Worm (Caenorhabditis elegans) whole organism, L1 larva: Measurements from ENCODE around the gene C29E4.15.

Source experiments
- C04F5.9 ChIP-seq: sonication (generic microtip); optimal IDR thresholded peaks from 2 replicates; lab custom pipeline; 2016; ENCODE audit warnings: missing genetic modification characterization, missing compliant biosample characterization
- C16A3.4 ChIP-seq: fragments of 150-350 bp; optimal IDR thresholded peaks from 2 replicates; lab custom pipeline; 2014; ENCODE audit warnings: missing biosample characterization, missing genetic modification characterization
- C34B4.2 ChIP-seq: sonication (generic microtip); optimal IDR thresholded peaks from 2 replicates; lab custom pipeline; 2017; ENCODE audit warnings: mild to moderate bottlenecking, missing genetic modification characterization, missing compliant biosample characterization
- Y116A8C.19 ChIP-seq: sonication (generic microtip); optimal IDR thresholded peaks from 2 replicates; lab custom pipeline; 2016; ENCODE audit warnings: missing compliant biosample characterization, missing genetic modification characterization, borderline replicate concordance
- aly-2 ChIP-seq: fragments of 150-350 bp; optimal IDR thresholded peaks from 2 replicates; lab custom pipeline; 2014; ENCODE audit warnings: missing biosample characterization, missing genetic modification characterization
- ama-1 ChIP-seq: fragments of 150-350 bp; optimal IDR thresholded peaks from 2 replicates; lab custom pipeline; 2014
- ceh-63 ChIP-seq: fragments of 200-800 bp; sonication (Bioruptor generic); optimal IDR thresholded peaks from 2 replicates; lab custom pipeline; 2018; ENCODE audit warnings: mild to moderate bottlenecking, missing genetic modification characterization, missing compliant biosample characterization
- ceh-8 ChIP-seq: fragments of 200-800 bp; sonication (Bioruptor generic); optimal IDR thresholded peaks from 2 replicates; lab custom pipeline; 2018; ENCODE audit warnings: mild to moderate bottlenecking, missing genetic modification characterization, moderate library complexity, missing compliant biosample characterization
- ceh-82 ChIP-seq, 3 experiments: fragments of 150-350 bp in 1 of 3; sonication (generic microtip) in 2 of 3; optimal IDR thresholded peaks; 2 replicates each; lab custom pipeline; 2014 to 2017; ENCODE audit warnings: missing biosample characterization in 3 of 3, missing genetic modification characterization in 3 of 3
- ceh-88 ChIP-seq: fragments of 200-800 bp; sonication (Bioruptor generic); IDR thresholded peaks from 2 replicates; pipeline ENCODE4 v1.3.6; 2022; ENCODE audit warnings: missing genetic modification characterization, missing compliant biosample characterization
- ceh-90 ChIP-seq: sonication (generic microtip); optimal IDR thresholded peaks from 2 replicates; lab custom pipeline; 2016; ENCODE audit warnings: missing genetic modification characterization, missing compliant biosample characterization
- dpl-1 ChIP-seq, 3 experiments: fragments of 150-350 bp in 2 of 3; sonication (generic microtip) in 1 of 3; optimal IDR thresholded peaks; 2 replicates each; lab custom pipeline; 2014 to 2017; ENCODE audit warnings: missing biosample characterization in 3 of 3, missing genetic modification characterization in 3 of 3, missing genetic modification reagents in 3 of 3
- efl-3 ChIP-seq: fragments of 200-800 bp; sonication (Bioruptor generic); optimal IDR thresholded peaks from 2 replicates; lab custom pipeline; 2018; ENCODE audit warnings: mild to moderate bottlenecking, missing genetic modification characterization, missing compliant biosample characterization
- egl-13 ChIP-seq: sonication (generic microtip); optimal IDR thresholded peaks from 2 replicates; lab custom pipeline; 2016; ENCODE audit warnings: missing genotype, missing genetic modification reagents, missing genetic modification characterization, missing compliant biosample characterization
- egl-27 ChIP-seq, 2 experiments: fragments of 150-350 bp in 1 of 2; sonication (generic microtip); optimal IDR thresholded peaks; 3 replicates each; lab custom pipeline; 2017 to 2018; ENCODE audit warnings: missing biosample characterization in 2 of 2, missing genetic modification characterization in 2 of 2, missing genetic modification reagents in 2 of 2
- elt-3 ChIP-seq, 6 experiments: fragments of 150-350 bp in 1 of 6; sonication (generic microtip); optimal IDR thresholded peaks; 2 replicates each; lab custom pipeline; 2017 to 2018; ENCODE audit warnings: missing biosample characterization in 6 of 6, missing genetic modification characterization in 6 of 6, inconsistent platforms in 1 of 6
- ets-5 ChIP-seq: fragments of 200-800 bp; sonication (Bioruptor generic); IDR thresholded peaks from 2 replicates; pipeline ENCODE4 v1.3.6; 2022; ENCODE audit warnings: missing genetic modification characterization, missing compliant biosample characterization
- fkh-8 ChIP-seq: sonication (generic microtip); optimal IDR thresholded peaks from 2 replicates; lab custom pipeline; 2016; ENCODE audit warnings: mild to moderate bottlenecking, missing genetic modification characterization, missing compliant biosample characterization
- hlh-4 ChIP-seq: sonication (generic microtip); optimal IDR thresholded peaks from 2 replicates; lab custom pipeline; 2016; ENCODE audit warnings: mild to moderate bottlenecking, missing genetic modification characterization, missing compliant biosample characterization
- irx-1 ChIP-seq: sonication (generic microtip); optimal IDR thresholded peaks from 2 replicates; lab custom pipeline; 2016; ENCODE audit warnings: missing genetic modification characterization, missing compliant biosample characterization
- lin-14 ChIP-seq: fragments of 200-800 bp; sonication (Bioruptor generic); optimal IDR thresholded peaks from 2 replicates; lab custom pipeline; 2018; ENCODE audit warnings: mild to moderate bottlenecking, missing genetic modification characterization, moderate library complexity, missing compliant biosample characterization
- mab-9 ChIP-seq: fragments of 200-800 bp; sonication (Bioruptor generic); IDR thresholded peaks from 2 replicates; pipeline ENCODE4 v1.3.6; 2022; ENCODE audit warnings: missing genetic modification reagents, missing genetic modification characterization, missing compliant biosample characterization
- mef-2 ChIP-seq: fragments of 150-350 bp; optimal IDR thresholded peaks from 2 replicates; lab custom pipeline; 2014; ENCODE audit warnings: missing biosample characterization, missing genetic modification characterization
- nhr-19 ChIP-seq: fragments of 200-800 bp; sonication (Bioruptor generic); conservative IDR thresholded peaks from 2 replicates; pipeline ENCODE4 v1.3.6; 2022; ENCODE audit warnings: missing genetic modification characterization, missing compliant biosample characterization
- nhr-20 ChIP-seq: sonication (generic microtip); optimal IDR thresholded peaks from 2 replicates; lab custom pipeline; 2016; ENCODE audit warnings: mild to moderate bottlenecking, missing genetic modification characterization, missing compliant biosample characterization
- nhr-77 ChIP-seq: fragments of 150-350 bp; optimal IDR thresholded peaks from 2 replicates; lab custom pipeline; 2014; ENCODE audit warnings: missing biosample characterization, missing genetic modification characterization
- nhr-84 ChIP-seq: sonication (generic microtip); optimal IDR thresholded peaks from 2 replicates; lab custom pipeline; 2017; ENCODE audit warnings: missing biosample characterization, missing genetic modification characterization
- nhr-85 ChIP-seq: sonication (generic microtip); peaks from one replicate; lab custom pipeline; 2016; ENCODE audit warnings: missing genetic modification characterization, inconsistent platforms, missing compliant biosample characterization
- pax-3 ChIP-seq: fragments of 200-800 bp; sonication (Bioruptor generic); optimal IDR thresholded peaks from 2 replicates; lab custom pipeline; 2018; ENCODE audit warnings: mild to moderate bottlenecking, missing genetic modification characterization, moderate library complexity, missing compliant biosample characterization
- pqm-1 ChIP-seq: sonication (generic microtip); optimal IDR thresholded peaks from 3 replicates; lab custom pipeline; 2017; ENCODE audit warnings: missing biosample characterization, missing genetic modification characterization
- rnt-1 ChIP-seq: sonication (generic microtip); optimal IDR thresholded peaks from 2 replicates; lab custom pipeline; 2016; ENCODE audit warnings: mild to moderate bottlenecking, missing genetic modification characterization, moderate library complexity, missing compliant biosample characterization
- sox-4 ChIP-seq: sonication (generic microtip); optimal IDR thresholded peaks from 2 replicates; lab custom pipeline; 2016; ENCODE audit warnings: missing genetic modification characterization, missing compliant biosample characterization
- sptf-1 ChIP-seq: fragments of 150-350 bp; optimal IDR thresholded peaks from 2 replicates; lab custom pipeline; 2014; ENCODE audit warnings: missing biosample characterization, missing genetic modification characterization
- swsn-7 ChIP-seq: sonication (generic microtip); optimal IDR thresholded peaks from 2 replicates; lab custom pipeline; 2016; ENCODE audit warnings: missing genetic modification characterization, missing compliant biosample characterization
- tbx-2 ChIP-seq: sonication (generic microtip); optimal IDR thresholded peaks from 2 replicates; lab custom pipeline; 2016; ENCODE audit warnings: missing genetic modification characterization, missing compliant biosample characterization
- unc-130 ChIP-seq: fragments of 150-350 bp; optimal IDR thresholded peaks from 2 replicates; lab custom pipeline; 2017; ENCODE audit warnings: missing biosample characterization, missing genetic modification characterization, inconsistent platforms
- unc-30 ChIP-seq: sonication (generic microtip); optimal IDR thresholded peaks from 2 replicates; lab custom pipeline; 2017; ENCODE audit warnings: missing biosample characterization, missing genetic modification characterization
- unc-98 ChIP-seq: fragments of 200-800 bp; sonication (Bioruptor generic); IDR thresholded peaks from 2 replicates; pipeline ENCODE4 v1.3.6; 2022; ENCODE audit warnings: missing genetic modification characterization, missing compliant biosample characterization
- xbp-1 ChIP-seq: sonication (generic microtip); optimal IDR thresholded peaks from 2 replicates; lab custom pipeline; 2016; ENCODE audit warnings: missing genetic modification characterization, missing compliant biosample characterization

Gene C29E4.15

ce11 chrIII:7913488-7913887 lies 38.9 kb upstream of the C29E4.15 start, which contains the start of gene ZK688.12:
Gene ZK688.12 (minus strand): TSS chrIII:7913588.
- TF ChIP-seq pqm-1 (tag; lab: Kevin White, UChicago) (no peak), ceh-82 (tag; optimal IDR thresholded peaks at IDR 0.05; lab: Kevin White, UChicago) (no peak), tbx-2 (tag; lab: Kevin White, UChicago) (no peak)

ce11 chrIII:7917667-7918066 lies 34.8 kb upstream of the C29E4.15 start, which contains the start of gene gly-3:
Gene gly-3 (minus strand): TSS chrIII:7917767.
- TF ChIP-seq pax-3 (no peak), C34B4.2 (no peak), fkh-8 (tag; lab: Kevin White, UChicago) (no peak), nhr-85 (tag; lab: Kevin White, UChicago) (no peak), ets-5 (no peak), nhr-84 (tag; lab: Kevin White, UChicago) (no peak), hlh-4 (no peak), lin-14 (GFP tag; lab: Kevin White, UChicago) (no peak), dpl-1 (GFP tag; optimal IDR thresholded peaks at IDR 0.05; lab: Kevin White, UChicago) (no peak), ceh-90 (tag; lab: Kevin White, UChicago) (no peak), C04F5.9 (tag; lab: Kevin White, UChicago) (no peak), ceh-88 (no peak), egl-27 (tag; optimal IDR thresholded peaks at IDR 0.05; lab: Kevin White, UChicago) (no peak), mab-9 (no peak), unc-130 (tag; lab: Kevin White, UChicago) (no peak), efl-3 (no peak), sox-4 (tag; lab: Kevin White, UChicago) (no peak)

ce11 chrIII:7919823-7920222 lies 32.6 kb upstream of the C29E4.15 start, which contains the start of gene C29E4.14:
Gene C29E4.14 (plus strand): TSS chrIII:7920123.
- TF ChIP-seq swsn-7 (tag; lab: Kevin White, UChicago) (no peak), C16A3.4 (tag; lab: Kevin White, UChicago) (no peak), ceh-8 (GFP tag; lab: Kevin White, UChicago) (no peak), xbp-1 (tag; lab: Kevin White, UChicago) (no peak), ceh-63 (GFP tag; lab: Kevin White, UChicago) (no peak), rnt-1 (tag; lab: Kevin White, UChicago) (no peak), ceh-90 (tag; lab: Kevin White, UChicago) (no peak)
- TF ChIP-seq, all 84 proteins: peak for 0

ce11 chrIII:7922207-7922606 lies 30.2 kb upstream of the C29E4.15 start, which contains the start of gene C29E4.17:
Gene C29E4.17 (plus strand): TSS chrIII:7922507.
- TF ChIP-seq unc-98 (GFP tag; lab: Robert Waterston, UW) (no peak), unc-130 (tag; lab: Kevin White, UChicago) (no peak), nhr-19 (no peak), Y116A8C.19 (tag; lab: Kevin White, UChicago) (no peak), sptf-1 (no peak), irx-1 (tag; lab: Kevin White, UChicago) (no peak), C04F5.9 (tag; lab: Kevin White, UChicago) (no peak), aly-2 (tag; lab: Kevin White, UChicago) (no peak), mab-9 (no peak), nhr-20 (tag; lab: Kevin White, UChicago) (no peak), nhr-84 (tag; lab: Kevin White, UChicago) (no peak), mef-2 (tag; lab: Kevin White, UChicago) (no peak)

- TF ChIP-seq nhr-77 (tag; lab: Kevin White, UChicago), result no peak
- TF ChIP-seq nhr-85 (tag; lab: Kevin White, UChicago), result no peak
- no peak for TF ChIP-seq ama-1 (lab: Kevin White, UChicago)
- no peak for TF ChIP-seq elt-3 (tag; optimal IDR thresholded peaks at IDR 0.05; lab: Kevin White, UChicago)
- no peak for TF ChIP-seq unc-30 (tag; lab: Kevin White, UChicago)
- TF ChIP-seq egl-13 (tag; lab: Kevin White, UChicago), result no peak
Observed at ce11 chrIII:7924821-7925220, 27.6 kb upstream of the C29E4.15 start, which contains the start of gene tag-250. Gene tag-250 (minus strand): TSS chrIII:7924921.
